Fruit fly (Drosophila melanogaster) whole organism, embryonic: ENCODE measurements around the gene Pp1-87B.

Source experiments
- Atf6 ChIP-seq: fragments of 200-800 bp; sonication (Bioruptor generic); IDR thresholded peaks from 2 replicates; pipeline ENCODE4 v1.3.6; 2022; ENCODE audit warnings: missing biosample characterization, missing genetic modification characterization
- C15 ChIP-seq: fragments of 200-800 bp; sonication (Bioruptor generic); IDR thresholded peaks from 3 replicates; pipeline ENCODE4 v1.3.6; 2022; ENCODE audit warnings: missing biosample characterization, missing genetic modification characterization
- CG10543 ChIP-seq: fragments of 200-800 bp; sonication (Bioruptor generic); optimal IDR thresholded peaks from 3 replicates; lab custom pipeline; 2017; ENCODE audit warnings: missing biosample characterization, mild to moderate bottlenecking, missing genetic modification characterization, moderate library complexity
- CG10565 ChIP-seq: fragments of 200-800 bp; sonication (Bioruptor generic); optimal IDR thresholded peaks from 3 replicates; lab custom pipeline; 2016; ENCODE audit warnings: missing biosample characterization, mild to moderate bottlenecking, missing genetic modification characterization
- CG12155 ChIP-seq: fragments of 200-800 bp; sonication (Bioruptor generic); optimal IDR thresholded peaks from 3 replicates; lab custom pipeline; 2016; ENCODE audit warnings: missing biosample characterization, missing genetic modification characterization
- CG12391 ChIP-seq: fragments of 200-800 bp; sonication (Bioruptor generic); optimal IDR thresholded peaks from 3 replicates; lab custom pipeline; 2018; ENCODE audit warnings: missing biosample characterization, mild to moderate bottlenecking, missing genetic modification characterization, moderate library complexity
- CG12769 ChIP-seq: fragments of 200-800 bp; sonication (Bioruptor generic); optimal IDR thresholded peaks from 2 replicates; lab custom pipeline; 2019; ENCODE audit warnings: missing biosample characterization, mild to moderate bottlenecking, missing genetic modification characterization, moderate library complexity
- CG15696 ChIP-seq: fragments of 200-800 bp; sonication (Bioruptor generic); optimal IDR thresholded peaks from 2 replicates; lab custom pipeline; 2019; ENCODE audit warnings: missing biosample characterization, mild to moderate bottlenecking, missing genetic modification characterization, moderate library complexity
- CG17328 ChIP-seq: fragments of 200-800 bp; sonication (Bioruptor generic); IDR thresholded peaks from 2 replicates; pipeline ENCODE4 v1.3.6; 2022; ENCODE audit warnings: missing biosample characterization, missing genetic modification characterization
- CG18599 ChIP-seq: fragments of 200-800 bp; sonication (Bioruptor generic); optimal IDR thresholded peaks from 3 replicates; lab custom pipeline; 2017; ENCODE audit warnings: missing biosample characterization, missing genetic modification characterization, mild to moderate bottlenecking, moderate library complexity, missing genetic modification reagents
- CG30020 ChIP-seq: fragments of 200-800 bp; optimal IDR thresholded peaks from 2 replicates; lab custom pipeline; 2019; ENCODE audit warnings: missing biosample characterization, mild to moderate bottlenecking, missing genetic modification characterization, moderate library complexity
- CG3995 ChIP-seq: fragments of 200-800 bp; sonication (Bioruptor generic); optimal IDR thresholded peaks from 3 replicates; lab custom pipeline; 2016; ENCODE audit warnings: missing biosample characterization, missing genetic modification characterization
- CG4424 ChIP-seq: fragments of 200-800 bp; sonication (Bioruptor generic); optimal IDR thresholded peaks from 3 replicates; lab custom pipeline; 2016; ENCODE audit warnings: missing biosample characterization, missing genetic modification characterization
- CG4617 ChIP-seq: fragments of 200-800 bp; sonication (Bioruptor generic); optimal IDR thresholded peaks from 3 replicates; lab custom pipeline; 2016; ENCODE audit warnings: missing biosample characterization, missing genetic modification characterization, borderline replicate concordance
- CG4854 ChIP-seq: fragments of 200-800 bp; sonication (Bioruptor generic); optimal IDR thresholded peaks from 2 replicates; lab custom pipeline; 2016; ENCODE audit warnings: missing biosample characterization, missing genetic modification characterization, inconsistent platforms
- CG6765 ChIP-seq: fragments of 200-800 bp; sonication (Bioruptor generic); optimal IDR thresholded peaks from 3 replicates; lab custom pipeline; 2017; ENCODE audit warnings: missing biosample characterization, mild to moderate bottlenecking, missing genetic modification characterization
- CG8290 ChIP-seq, 3 experiments: fragments of 200-800 bp; sonication (Bioruptor generic); optimal IDR thresholded peaks; 2 replicates each; lab custom pipeline; 2016 to 2019; ENCODE audit warnings: missing biosample characterization in 3 of 3, missing genetic modification characterization in 3 of 3, mild to moderate bottlenecking in 2 of 3, moderate library complexity in 1 of 3
- Chrac-16 ChIP-seq: fragments of 200-800 bp; sonication (Bioruptor generic); optimal IDR thresholded peaks from 3 replicates; lab custom pipeline; 2016; ENCODE audit warnings: missing biosample characterization, missing genetic modification characterization
- Dad ChIP-seq: fragments of 200-800 bp; sonication (Bioruptor generic); optimal IDR thresholded peaks from 3 replicates; lab custom pipeline; 2016; ENCODE audit warnings: missing biosample characterization, missing genetic modification characterization
- Dip2 ChIP-seq: fragments of 200-800 bp; sonication (Bioruptor generic); IDR thresholded peaks from 2 replicates; pipeline ENCODE4 v1.3.6; 2022; ENCODE audit warnings: missing biosample characterization, missing genetic modification characterization
- HmgZ ChIP-seq: fragments of 200-800 bp; sonication (Bioruptor generic); optimal IDR thresholded peaks from 2 replicates; lab custom pipeline; 2018; ENCODE audit warnings: missing biosample characterization, mild to moderate bottlenecking, missing genetic modification characterization
- MTF-1 ChIP-seq: fragments of 200-800 bp; sonication (Bioruptor generic); optimal IDR thresholded peaks from 2 replicates; lab custom pipeline; 2018; ENCODE audit warnings: missing biosample characterization, mild to moderate bottlenecking, missing genetic modification characterization, borderline replicate concordance
- Scr ChIP-seq: fragments of 200-800 bp; sonication (Bioruptor generic); IDR thresholded peaks from 2 replicates; pipeline ENCODE4 v1.3.6; 2022; ENCODE audit warnings: missing biosample characterization, missing genetic modification characterization; ENCODE audit not compliant: partially characterized antibody
- Tbp ChIP-seq: fragments of >200 bp; optimal IDR thresholded peaks from 2 replicates; lab custom pipeline; 2018; ENCODE audit warnings: missing biosample characterization, missing genetic modification characterization
- Xbp1 ChIP-seq: fragments of 200-800 bp; sonication (Bioruptor generic); optimal IDR thresholded peaks from 3 replicates; lab custom pipeline; 2016; ENCODE audit warnings: missing biosample characterization, mild to moderate bottlenecking, missing genetic modification characterization
- aop ChIP-seq: fragments of 200-800 bp; sonication (Bioruptor generic); IDR thresholded peaks from 2 replicates; pipeline ENCODE4 v1.3.6; 2022; ENCODE audit warnings: missing biosample characterization, missing genetic modification characterization
- ase ChIP-seq: fragments of 200-800 bp; sonication (Bioruptor generic); IDR thresholded peaks from 3 replicates; pipeline ENCODE4 v1.3.6; 2022; ENCODE audit warnings: missing biosample characterization, missing genetic modification characterization
- ash1 ChIP-seq: fragments of 200-800 bp; sonication (Bioruptor generic); optimal IDR thresholded peaks from 2 replicates; lab custom pipeline; 2018; ENCODE audit warnings: missing biosample characterization, mild to moderate bottlenecking, missing genetic modification characterization
- az2 ChIP-seq: fragments of 200-800 bp; sonication (Bioruptor generic); optimal IDR thresholded peaks from 3 replicates; lab custom pipeline; 2016; ENCODE audit warnings: missing biosample characterization, missing genetic modification characterization
- bowl ChIP-seq: fragments of 200-800 bp; sonication (Bioruptor generic); IDR thresholded peaks from 2 replicates; pipeline ENCODE4 v1.3.6; 2022; ENCODE audit warnings: missing biosample characterization, missing genetic modification characterization
- caup ChIP-seq: fragments of 200-800 bp; sonication (Bioruptor generic); optimal IDR thresholded peaks from 3 replicates; lab custom pipeline; 2017; ENCODE audit warnings: missing biosample characterization, mild to moderate bottlenecking, missing genetic modification characterization, moderate library complexity; ENCODE audit not compliant: severe bottlenecking
- crp ChIP-seq, 2 experiments: fragments of 200-800 bp; sonication (Bioruptor generic); optimal IDR thresholded peaks; 2 replicates in 1 of 2; 3 replicates in 1 of 2; lab custom pipeline; 2017; ENCODE audit warnings: missing biosample characterization in 2 of 2, missing genetic modification characterization in 2 of 2, mild to moderate bottlenecking in 1 of 2, moderate library complexity in 1 of 2
- disco-r ChIP-seq: fragments of 200-800 bp; sonication (Bioruptor generic); optimal IDR thresholded peaks from 2 replicates; lab custom pipeline; 2016; ENCODE audit warnings: missing biosample characterization, missing genetic modification characterization
- dysf ChIP-seq: fragments of 200-800 bp; sonication (Bioruptor generic); IDR thresholded peaks from 3 replicates; pipeline ENCODE4 v1.3.6; 2022; ENCODE audit warnings: missing biosample characterization, missing genetic modification characterization
- gro ChIP-seq: fragments of 200-800 bp; sonication (Bioruptor generic); optimal IDR thresholded peaks from 2 replicates; lab custom pipeline; 2016; ENCODE audit warnings: missing biosample characterization, missing genetic modification characterization
- hkb ChIP-seq, 2 experiments: fragments of 200-800 bp in 1 of 2; fragments of >200 bp in 1 of 2; sonication (Bioruptor generic) in 1 of 2; IDR thresholded peaks in 1 of 2; optimal IDR thresholded peaks in 1 of 2; 2 replicates each; pipeline versions ENCODE4 v1.3.6 to Lab custom; 2017 to 2022; ENCODE audit warnings: missing biosample characterization in 1 of 2, missing genetic modification characterization in 1 of 2
- lab ChIP-seq: fragments of 200-800 bp; sonication (Bioruptor generic); optimal IDR thresholded peaks from 3 replicates; lab custom pipeline; 2017; ENCODE audit warnings: missing biosample characterization, missing genetic modification characterization, mild to moderate bottlenecking, moderate library complexity, missing genetic modification reagents
- maf-S ChIP-seq: fragments of 200-800 bp; sonication (Bioruptor generic); optimal IDR thresholded peaks from 2 replicates; lab custom pipeline; 2016; ENCODE audit warnings: missing biosample characterization, missing genetic modification characterization
- mam ChIP-seq: fragments of 200-800 bp; sonication (Bioruptor generic); optimal IDR thresholded peaks from 3 replicates; lab custom pipeline; 2016; ENCODE audit warnings: missing biosample characterization, missing genetic modification characterization
- nerfin-2 ChIP-seq: fragments of 200-800 bp; sonication (Bioruptor generic); IDR thresholded peaks from 2 replicates; pipeline ENCODE4 v1.3.6; 2022; ENCODE audit warnings: missing biosample characterization, missing genetic modification characterization; ENCODE audit not compliant: partially characterized antibody
- nom ChIP-seq: fragments of 200-800 bp; sonication (Bioruptor generic); optimal IDR thresholded peaks from 2 replicates; lab custom pipeline; 2017; ENCODE audit warnings: missing biosample characterization, missing genetic modification characterization, mild to moderate bottlenecking, moderate library complexity, missing genetic modification reagents
- pan ChIP-seq, 4 experiments: fragments of >200 bp in 3 of 4; fragments of 200-800 bp in 1 of 4; sonication (Bioruptor generic) in 1 of 4; optimal IDR thresholded peaks in 3 of 4; IDR thresholded peaks in 1 of 4; 2 replicates each; pipeline versions ENCODE4 v1.3.6 to Lab custom; 2017 to 2022; ENCODE audit warnings: missing biosample characterization in 2 of 4, missing genetic modification characterization in 2 of 4, mixed read lengths in 1 of 4
- pnt ChIP-seq: fragments of 200-800 bp; sonication (Bioruptor generic); optimal IDR thresholded peaks from 3 replicates; lab custom pipeline; 2016; ENCODE audit warnings: missing biosample characterization, missing genetic modification characterization
- pum ChIP-seq: fragments of 200-800 bp; sonication (Bioruptor generic); optimal IDR thresholded peaks from 2 replicates; lab custom pipeline; 2016; ENCODE audit warnings: missing biosample characterization, missing genetic modification characterization
- row ChIP-seq: fragments of 200-800 bp; sonication (Bioruptor generic); IDR thresholded peaks from 3 replicates; pipeline ENCODE4 v1.3.6; 2022; ENCODE audit warnings: missing biosample characterization, missing genetic modification characterization
- sisA ChIP-seq: fragments of 200-800 bp; sonication (Bioruptor generic); IDR thresholded peaks from 2 replicates; pipeline ENCODE4 v1.3.6; 2022; ENCODE audit warnings: missing biosample characterization, missing genetic modification characterization
- trh ChIP-seq: fragments of 200-800 bp; sonication (Bioruptor generic); optimal IDR thresholded peaks from 2 replicates; lab custom pipeline; 2016; ENCODE audit warnings: missing biosample characterization, missing genetic modification characterization

Pp1-87B gene

dm6 chr3R:12442601-12443533 lies 17.1 kb upstream of the Pp1-87B start (continued):
- TF ChIP-seq bowl (GFP tag; lab: Robert Waterston, UW) (no peak), gro (no peak), lab (GFP tag; lab: Kevin White, UChicago) (peak; percentile 47), disco-r (GFP tag; lab: Kevin White, UChicago) (no peak), aop (GFP tag; lab: Robert Waterston, UW) (no peak), nerfin-2 (no peak), CG12391 (peak; percentile 16), Scr (GFP tag; lab: Robert Waterston, UW) (no peak), sisA (GFP tag; lab: Robert Waterston, UW) (no peak), mam (peak; percentile 17), CG4617 (GFP tag; lab: Kevin White, UChicago) (no peak), CG15696 (tag; lab: Kevin White, UChicago) (no peak), CG6765 (no peak), CG18599 (GFP tag; lab: Kevin White, UChicago) (peak; percentile 67), hkb (optimal IDR thresholded peaks at IDR 0.05; lab: Kevin White, UChicago) (no peak), hkb (GFP tag; IDR thresholded peaks at IDR 0.05; lab: Robert Waterston, UW) (no peak), MTF-1 (no peak), ase (GFP tag; lab: Robert Waterston, UW) (no peak), pum (no peak), Atf6 (GFP tag; lab: Robert Waterston, UW) (peak; percentile 39), CG10543 (GFP tag; lab: Kevin White, UChicago) (no peak), trh (no peak), crp (GFP tag; optimal IDR thresholded peaks at IDR 0.05; lab: Kevin White, UChicago) (no peak), Chrac-16 (GFP tag; lab: Kevin White, UChicago) (no peak), ash1 (no peak), maf-S (GFP tag; lab: Kevin White, UChicago) (no peak), CG12155 (GFP tag; lab: Kevin White, UChicago) (peak; percentile 6), nom (GFP tag; lab: Kevin White, UChicago) (peak; percentile 23), Dip2 (no peak), row (GFP tag; lab: Robert Waterston, UW) (peak; percentile 75), Tbp (GFP tag; lab: Kevin White, UChicago) (no peak)

dm6 chr3R:12441008-12441606 lies 15.4 kb upstream of the Pp1-87B start:
- TF ChIP-seq CG30020 (tag; lab: Kevin White, UChicago): no peak
- TF ChIP-seq HmgZ (tag; lab: Kevin White, UChicago): no peak
- TF ChIP-seq CG8290 (GFP tag; optimal IDR thresholded peaks at IDR 0.05; lab: Kevin White, UChicago): no peak
- TF ChIP-seq CG8290 (tag; optimal IDR thresholded peaks at IDR 0.05; lab: Kevin White, UChicago): peak in 1 of 2 experiments; percentile 41
- TF ChIP-seq az2 (GFP tag; lab: Kevin White, UChicago): no peak
- TF ChIP-seq CG4424 (GFP tag; lab: Kevin White, UChicago): no peak
- no peak for TF ChIP-seq Xbp1
- peak; percentile 2 for TF ChIP-seq CG18599 (GFP tag; lab: Kevin White, UChicago)
- TF ChIP-seq Dad (GFP tag; lab: Kevin White, UChicago): no peak
- TF ChIP-seq pnt: no peak
- no peak for TF ChIP-seq CG10565 (GFP tag; lab: Kevin White, UChicago)
- TF ChIP-seq pan (optimal IDR thresholded peaks at IDR 0.05; lab: Kevin White, UChicago): no peak
- peak in 1 of 2 experiments; percentile 15 for TF ChIP-seq pan (GFP tag; optimal IDR thresholded peaks at IDR 0.05 in 1 of 2, IDR thresholded peaks at IDR 0.05 in 1 of 2)
- peak; percentile 74 for TF ChIP-seq CG12769 (tag; lab: Kevin White, UChicago)
- no peak for TF ChIP-seq C15 (GFP tag; lab: Robert Waterston, UW)
- no peak for TF ChIP-seq dysf (GFP tag; lab: Robert Waterston, UW)
- TF ChIP-seq CG17328: no peak
- TF ChIP-seq CG3995 (GFP tag; lab: Kevin White, UChicago): no peak
- TF ChIP-seq CG4854 (GFP tag; lab: Kevin White, UChicago): no peak
- no peak for TF ChIP-seq caup
